Worm (Caenorhabditis elegans) whole organism, L1 larva: ENCODE results near the gene F38B2.3.

Source experiments
- C16A3.4 ChIP-seq: fragments of 150-350 bp; optimal IDR thresholded peaks from 2 replicates; lab custom pipeline; 2014; ENCODE audit warnings: missing biosample characterization, missing genetic modification characterization
- F16B12.6 ChIP-seq: fragments of 150-350 bp; optimal IDR thresholded peaks from 2 replicates; lab custom pipeline; 2014; ENCODE audit warnings: missing biosample characterization, missing genetic modification characterization
- Y116A8C.19 ChIP-seq: sonication (generic microtip); optimal IDR thresholded peaks from 2 replicates; lab custom pipeline; 2016; ENCODE audit warnings: missing compliant biosample characterization, missing genetic modification characterization, borderline replicate concordance
- alr-1 ChIP-seq: fragments of 200-800 bp; sonication (Bioruptor generic); optimal IDR thresholded peaks from 2 replicates; lab custom pipeline; 2018; ENCODE audit warnings: borderline replicate concordance, mild to moderate bottlenecking, missing genetic modification characterization, missing compliant biosample characterization
- blmp-1 ChIP-seq: fragments of 150-350 bp; optimal IDR thresholded peaks from 2 replicates; lab custom pipeline; 2014; ENCODE audit warnings: missing biosample characterization, missing genetic modification characterization
- ceh-63 ChIP-seq: fragments of 200-800 bp; sonication (Bioruptor generic); optimal IDR thresholded peaks from 2 replicates; lab custom pipeline; 2018; ENCODE audit warnings: mild to moderate bottlenecking, missing genetic modification characterization, missing compliant biosample characterization
- ceh-8 ChIP-seq: fragments of 200-800 bp; sonication (Bioruptor generic); optimal IDR thresholded peaks from 2 replicates; lab custom pipeline; 2018; ENCODE audit warnings: mild to moderate bottlenecking, missing genetic modification characterization, moderate library complexity, missing compliant biosample characterization
- ceh-82 ChIP-seq, 3 experiments: fragments of 150-350 bp in 1 of 3; sonication (generic microtip) in 2 of 3; optimal IDR thresholded peaks; 2 replicates each; lab custom pipeline; 2014 to 2017; ENCODE audit warnings: missing biosample characterization in 3 of 3, missing genetic modification characterization in 3 of 3
- ces-1 ChIP-seq: fragments of 150-350 bp; optimal IDR thresholded peaks from 2 replicates; lab custom pipeline; 2014; ENCODE audit warnings: missing biosample characterization, missing genetic modification reagents, missing genetic modification characterization
- efl-1 ChIP-seq, 4 experiments: fragments of 150-350 bp; optimal IDR thresholded peaks in 3 of 4; peaks in 1 of 4; 1 replicate in 1 of 4; 2 replicates in 3 of 4; lab custom pipeline; 2014; ENCODE audit warnings: missing biosample characterization in 2 of 4, missing genetic modification characterization in 2 of 4, missing genetic modification reagents in 2 of 4
- egl-27 ChIP-seq, 2 experiments: fragments of 150-350 bp in 1 of 2; sonication (generic microtip); optimal IDR thresholded peaks; 3 replicates each; lab custom pipeline; 2017 to 2018; ENCODE audit warnings: missing biosample characterization in 2 of 2, missing genetic modification characterization in 2 of 2, missing genetic modification reagents in 2 of 2
- elt-2 ChIP-seq: sonication (generic microtip); optimal IDR thresholded peaks from 2 replicates; lab custom pipeline; 2016; ENCODE audit warnings: missing genetic modification characterization, mild to moderate bottlenecking, inconsistent platforms, missing compliant biosample characterization, missing genetic modification reagents
- hlh-17 ChIP-seq: fragments of 200-800 bp; sonication (Bioruptor generic); optimal IDR thresholded peaks from 2 replicates; lab custom pipeline; 2018; ENCODE audit warnings: missing genetic modification characterization, mild to moderate bottlenecking, missing compliant biosample characterization, moderate library complexity, borderline replicate concordance
- hpl-2 ChIP-seq: fragments of 150-350 bp; optimal IDR thresholded peaks from 2 replicates; lab custom pipeline; 2014; ENCODE audit warnings: missing biosample characterization, missing genetic modification reagents, missing genetic modification characterization
- lin-14 ChIP-seq: fragments of 200-800 bp; sonication (Bioruptor generic); optimal IDR thresholded peaks from 2 replicates; lab custom pipeline; 2018; ENCODE audit warnings: mild to moderate bottlenecking, missing genetic modification characterization, moderate library complexity, missing compliant biosample characterization
- lir-3 ChIP-seq: sonication (generic microtip); optimal IDR thresholded peaks from 2 replicates; lab custom pipeline; 2016; ENCODE audit warnings: mild to moderate bottlenecking, missing genetic modification characterization, moderate library complexity, missing compliant biosample characterization; ENCODE audit not compliant: poor library complexity
- lsy-2 ChIP-seq, 2 experiments: fragments of 150-350 bp; optimal IDR thresholded peaks; 2 replicates each; lab custom pipeline; 2014; ENCODE audit warnings: missing biosample characterization in 2 of 2, missing genetic modification characterization in 2 of 2
- mab-9 ChIP-seq: fragments of 200-800 bp; sonication (Bioruptor generic); IDR thresholded peaks from 2 replicates; pipeline ENCODE4 v1.3.6; 2022; ENCODE audit warnings: missing genetic modification reagents, missing genetic modification characterization, missing compliant biosample characterization
- mdl-1 ChIP-seq, 2 experiments: fragments of 150-350 bp; optimal IDR thresholded peaks; 2 replicates each; lab custom pipeline; 2014 to 2017; ENCODE audit warnings: missing biosample characterization in 2 of 2, missing genetic modification characterization in 2 of 2, inconsistent platforms in 1 of 2
- mep-1 ChIP-seq: fragments of 150-350 bp; optimal IDR thresholded peaks from 2 replicates; lab custom pipeline; 2014; ENCODE audit warnings: missing biosample characterization, missing genetic modification characterization
- nhr-12 ChIP-seq: sonication (generic microtip); optimal IDR thresholded peaks from 2 replicates; lab custom pipeline; 2017; ENCODE audit warnings: missing biosample characterization, missing genetic modification characterization
- nhr-19 ChIP-seq: fragments of 200-800 bp; sonication (Bioruptor generic); conservative IDR thresholded peaks from 2 replicates; pipeline ENCODE4 v1.3.6; 2022; ENCODE audit warnings: missing genetic modification characterization, missing compliant biosample characterization
- nhr-20 ChIP-seq: sonication (generic microtip); optimal IDR thresholded peaks from 2 replicates; lab custom pipeline; 2016; ENCODE audit warnings: mild to moderate bottlenecking, missing genetic modification characterization, missing compliant biosample characterization
- nhr-237 ChIP-seq: fragments of 150-350 bp; optimal IDR thresholded peaks from 2 replicates; lab custom pipeline; 2014; ENCODE audit warnings: missing biosample characterization, missing genetic modification characterization
- nhr-28 ChIP-seq: fragments of 150-350 bp; optimal IDR thresholded peaks from 2 replicates; lab custom pipeline; 2014; ENCODE audit warnings: missing biosample characterization, missing genetic modification characterization
- nhr-47 ChIP-seq: sonication (generic microtip); optimal IDR thresholded peaks from 2 replicates; lab custom pipeline; 2016; ENCODE audit warnings: mild to moderate bottlenecking, missing genetic modification characterization, moderate library complexity, missing compliant biosample characterization
- nhr-71 ChIP-seq: sonication (generic microtip); optimal IDR thresholded peaks from 2 replicates; lab custom pipeline; 2016; ENCODE audit warnings: mild to moderate bottlenecking, missing genetic modification characterization, moderate library complexity, missing compliant biosample characterization
- nhr-76 ChIP-seq: sonication (generic microtip); optimal IDR thresholded peaks from 2 replicates; lab custom pipeline; 2017; ENCODE audit warnings: missing biosample characterization, missing genetic modification characterization
- nhr-84 ChIP-seq: sonication (generic microtip); optimal IDR thresholded peaks from 2 replicates; lab custom pipeline; 2017; ENCODE audit warnings: missing biosample characterization, missing genetic modification characterization
- nhr-90 ChIP-seq: sonication (generic microtip); optimal IDR thresholded peaks from 2 replicates; lab custom pipeline; 2016; ENCODE audit warnings: mild to moderate bottlenecking, missing genetic modification characterization, missing compliant biosample characterization; ENCODE audit not compliant: poor library complexity
- pax-3 ChIP-seq: fragments of 200-800 bp; sonication (Bioruptor generic); optimal IDR thresholded peaks from 2 replicates; lab custom pipeline; 2018; ENCODE audit warnings: mild to moderate bottlenecking, missing genetic modification characterization, moderate library complexity, missing compliant biosample characterization
- snpc-4 ChIP-seq: fragments of 150-350 bp; optimal IDR thresholded peaks from 2 replicates; lab custom pipeline; 2014; ENCODE audit warnings: missing biosample characterization, missing genetic modification characterization
- sox-4 ChIP-seq: sonication (generic microtip); optimal IDR thresholded peaks from 2 replicates; lab custom pipeline; 2016; ENCODE audit warnings: missing genetic modification characterization, missing compliant biosample characterization
- sup-37 ChIP-seq: fragments of 200-800 bp; sonication (Bioruptor generic); optimal IDR thresholded peaks from 2 replicates; lab custom pipeline; 2018; ENCODE audit warnings: mild to moderate bottlenecking, missing genetic modification characterization, missing compliant biosample characterization
- tbx-2 ChIP-seq: sonication (generic microtip); optimal IDR thresholded peaks from 2 replicates; lab custom pipeline; 2016; ENCODE audit warnings: missing genetic modification characterization, missing compliant biosample characterization
- unc-130 ChIP-seq: fragments of 150-350 bp; optimal IDR thresholded peaks from 2 replicates; lab custom pipeline; 2017; ENCODE audit warnings: missing biosample characterization, missing genetic modification characterization, inconsistent platforms
- unc-62 ChIP-seq: fragments of 150-350 bp; optimal IDR thresholded peaks from 2 replicates; lab custom pipeline; 2014; ENCODE audit warnings: missing biosample characterization, missing genetic modification reagents, missing genetic modification characterization
- unc-86 ChIP-seq: sonication (generic microtip); optimal IDR thresholded peaks from 2 replicates; lab custom pipeline; 2016; ENCODE audit warnings: missing genetic modification characterization, missing compliant biosample characterization
- unc-98 ChIP-seq: fragments of 200-800 bp; sonication (Bioruptor generic); IDR thresholded peaks from 2 replicates; pipeline ENCODE4 v1.3.6; 2022; ENCODE audit warnings: missing genetic modification characterization, missing compliant biosample characterization
- xbp-1 ChIP-seq: sonication (generic microtip); optimal IDR thresholded peaks from 2 replicates; lab custom pipeline; 2016; ENCODE audit warnings: missing genetic modification characterization, missing compliant biosample characterization
- zip-4 ChIP-seq: fragments of 200-800 bp; sonication (Bioruptor generic); optimal IDR thresholded peaks from 2 replicates; lab custom pipeline; 2018; ENCODE audit warnings: mild to moderate bottlenecking, missing genetic modification characterization, moderate library complexity, missing compliant biosample characterization

The F38B2.3 gene

DNA sequence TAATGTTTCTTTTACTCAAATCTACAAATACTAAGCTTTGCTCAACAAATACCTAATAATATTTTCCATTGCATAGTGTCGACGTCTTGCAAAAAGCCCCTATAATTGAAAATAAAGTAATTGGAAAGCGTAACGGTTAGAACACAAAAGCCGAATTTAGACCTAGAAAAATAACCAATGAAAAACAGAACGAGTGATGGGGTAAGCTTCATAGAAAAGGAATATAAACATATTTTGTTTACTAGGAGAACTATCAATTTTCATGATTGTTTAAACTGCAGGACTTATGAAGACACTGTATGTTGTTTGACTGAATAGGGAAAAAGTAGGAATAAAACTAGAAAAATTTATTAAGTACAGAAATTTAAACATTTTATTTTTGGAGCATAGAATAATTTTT is at the start of gene F38B2.3:
Gene F38B2.3, minus strand, starts transcription at position 101 of the 400 bp plus-strand sequence.
- TF ChIP-seq mep-1 (tag; lab: Kevin White, UChicago) (no peak), nhr-71 (tag; lab: Kevin White, UChicago) (no peak), Y116A8C.19 (tag; lab: Kevin White, UChicago) (no peak), nhr-12 (no peak), xbp-1 (tag; lab: Kevin White, UChicago) (no peak), unc-98 (GFP tag; lab: Robert Waterston, UW) (no peak), ces-1 (GFP tag; lab: Kevin White, UChicago) (no peak), mab-9 (GFP tag; lab: Robert Waterston, UW) (no peak), nhr-47 (no peak), unc-62 (GFP tag; lab: Kevin White, UChicago) (no peak)
- TF ChIP-seq, all 84 proteins: peak for 0

DNA sequence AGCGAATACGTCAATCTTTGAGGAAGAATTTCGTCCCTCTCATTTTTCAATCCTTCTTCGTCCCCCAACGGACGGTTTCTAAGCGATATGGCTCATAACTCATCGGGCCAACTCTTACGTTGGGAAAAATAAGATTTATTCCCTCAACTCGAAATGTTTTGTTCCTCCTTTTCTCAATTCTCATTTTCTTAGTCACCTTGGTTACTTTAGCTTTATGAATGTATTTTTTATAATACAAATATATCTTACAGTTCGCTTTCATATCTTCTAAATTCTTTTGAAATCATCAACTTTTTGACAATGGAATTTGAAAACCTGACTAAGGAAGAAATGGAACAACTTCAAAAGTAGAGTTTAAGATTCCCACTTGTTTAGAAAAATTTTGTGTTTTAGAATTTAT is 43.3 kb upstream of the F38B2.3 start, which contains the start of gene npr-9:
Gene npr-9, plus strand, starts transcription at position 301 of the 400 bp plus-strand sequence.
- TF ChIP-seq lsy-2 (tag; optimal IDR thresholded peaks at IDR 0.05; lab: Kevin White, UChicago), result no peak
- no peak for TF ChIP-seq sup-37
- no peak for TF ChIP-seq sox-4 (tag; lab: Kevin White, UChicago)
- no peak for TF ChIP-seq unc-86 (tag; lab: Kevin White, UChicago)
- TF ChIP-seq nhr-90 (tag; lab: Kevin White, UChicago), result no peak
- TF ChIP-seq nhr-28, result no peak
- no peak for TF ChIP-seq ceh-8 (GFP tag; lab: Kevin White, UChicago)
- no peak for TF ChIP-seq ceh-63 (GFP tag; lab: Kevin White, UChicago)
- no peak for TF ChIP-seq mdl-1 (tag; optimal IDR thresholded peaks at IDR 0.05; lab: Kevin White, UChicago)

DNA sequence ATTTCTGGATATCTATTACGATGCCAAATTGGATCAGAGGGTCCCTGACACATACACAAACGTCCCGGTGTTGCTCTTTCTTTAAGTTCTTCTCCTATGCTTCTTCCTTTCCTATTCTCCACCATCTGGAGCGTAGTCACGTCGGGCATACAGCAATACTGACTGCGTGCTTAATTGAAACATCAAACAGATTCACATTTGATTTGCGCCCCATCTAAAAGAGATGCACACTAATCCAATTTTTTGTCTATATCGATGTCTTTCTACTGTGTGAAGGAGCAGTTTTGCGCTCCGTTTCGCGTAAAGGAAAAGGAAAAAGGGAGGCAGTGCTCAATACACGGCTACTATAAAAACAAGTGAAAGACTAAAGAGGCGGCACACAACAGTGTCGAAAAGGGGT is 42.6 kb upstream of the F38B2.3 start:
- TF ChIP-seq nhr-84 (tag; lab: Kevin White, UChicago) (no peak), pax-3 (tag; lab: Kevin White, UChicago) (no peak), nhr-76 (no peak), zip-4 (no peak), lin-14 (peak; percentile 63), lir-3 (tag; lab: Kevin White, UChicago) (no peak), snpc-4 (no peak), sox-4 (tag; lab: Kevin White, UChicago) (no peak), unc-130 (tag; lab: Kevin White, UChicago) (no peak), Y116A8C.19 (tag; lab: Kevin White, UChicago) (no peak), tbx-2 (tag; lab: Kevin White, UChicago) (no peak), ceh-82 (tag; optimal IDR thresholded peaks at IDR 0.05; lab: Kevin White, UChicago) (no peak), F16B12.6 (tag; lab: Kevin White, UChicago) (no peak), hlh-17 (no peak), hpl-2 (no peak), efl-1 (optimal IDR thresholded peaks at IDR 0.05; lab: Kevin White, UChicago) (no peak), efl-1 (GFP tag; optimal IDR thresholded peaks at IDR 0.05 in 1 of 2; lab: Kevin White, UChicago) (peak in 1 of 2 experiments; percentile 53)

DNA sequence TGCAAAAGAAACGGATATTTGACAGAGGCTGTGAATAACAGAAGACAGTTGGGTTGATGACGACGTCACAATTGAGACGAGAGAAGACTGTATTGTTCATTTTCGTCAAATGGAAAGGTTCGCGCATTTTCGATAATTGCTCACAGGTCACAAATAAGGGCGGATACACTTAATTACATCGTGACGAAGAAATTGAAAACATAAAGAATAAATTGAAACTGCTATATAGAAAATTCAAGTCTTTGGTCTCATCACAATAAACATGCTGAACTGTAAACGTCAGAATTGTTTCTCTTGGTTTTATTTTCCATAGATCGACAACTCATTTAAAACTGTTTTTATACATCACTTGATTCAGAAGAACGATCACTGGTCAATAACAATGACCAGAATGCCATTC is 40.7 kb upstream of the F38B2.3 start, which contains the start of gene ZK455.5:
Gene ZK455.5, minus strand, starts transcription at position 101 of the 400 bp plus-strand sequence.
- TF ChIP-seq sox-4 (tag; lab: Kevin White, UChicago) (no peak), ces-1 (GFP tag; lab: Kevin White, UChicago) (no peak), blmp-1 (peak; percentile 14)

DNA sequence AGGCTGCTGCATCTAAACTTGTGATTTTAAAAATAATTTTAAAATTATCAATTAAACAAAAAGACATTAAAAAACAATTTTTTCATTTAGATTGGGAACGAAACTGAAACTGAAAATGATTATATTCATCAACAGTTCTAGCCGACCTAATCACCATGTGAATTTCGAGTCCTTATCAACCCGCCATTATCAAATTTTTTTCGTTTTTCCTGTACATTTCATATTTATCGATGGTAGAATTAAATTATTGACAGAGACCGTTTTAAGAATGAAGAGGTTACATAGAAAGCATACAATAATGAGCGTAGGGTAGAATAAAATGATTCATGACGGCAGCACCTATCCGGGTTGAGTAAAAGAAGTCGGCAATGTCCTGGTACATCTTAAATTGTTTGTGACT is 38.1 kb upstream of the F38B2.3 start, which contains the start of gene asm-2:
Gene asm-2, minus strand, starts transcription at position 12 of the 400 bp plus-strand sequence.
- no peak for TF ChIP-seq C16A3.4 (tag; lab: Kevin White, UChicago)
- TF ChIP-seq alr-1 (tag; lab: Kevin White, UChicago), result no peak
- TF ChIP-seq ceh-63 (GFP tag; lab: Kevin White, UChicago), result no peak
- peak; percentile 73 for TF ChIP-seq elt-2
- peak; percentile 5 for TF ChIP-seq lin-14
- TF ChIP-seq zip-4, result no peak
- TF ChIP-seq nhr-19 (GFP tag; lab: Robert Waterston, UW), result no peak
- TF ChIP-seq egl-27 (tag; optimal IDR thresholded peaks at IDR 0.05; lab: Kevin White, UChicago), result no peak
- no peak for TF ChIP-seq nhr-20
- no peak for TF ChIP-seq nhr-237
- no peak for TF ChIP-seq blmp-1
- TF ChIP-seq mdl-1 (tag; optimal IDR thresholded peaks at IDR 0.05; lab: Kevin White, UChicago), result no peak
